Worm (Caenorhabditis elegans) whole organism, L2 larva: ENCODE data around the gene AC8.10.

Source experiments
- ZK546.5 ChIP-seq: sonication (generic microtip); optimal IDR thresholded peaks from 2 replicates; lab custom pipeline; 2017; ENCODE audit warnings: missing biosample characterization, missing genetic modification characterization
- aly-2 ChIP-seq: fragments of 150-350 bp; optimal IDR thresholded peaks from 2 replicates; lab custom pipeline; 2014; ENCODE audit warnings: missing biosample characterization, missing genetic modification characterization
- crh-2 ChIP-seq: sonication (generic microtip); optimal IDR thresholded peaks from 2 replicates; lab custom pipeline; 2017; ENCODE audit warnings: missing biosample characterization, missing genetic modification characterization
- lsy-2 ChIP-seq, 2 experiments: fragments of 150-350 bp in 1 of 2; sonication (generic microtip) in 1 of 2; optimal IDR thresholded peaks; 2 replicates each; lab custom pipeline; 2014 to 2017; ENCODE audit warnings: missing biosample characterization in 2 of 2, missing genetic modification characterization in 2 of 2
- mab-5 ChIP-seq: fragments of 150-350 bp; optimal IDR thresholded peaks from 2 replicates; lab custom pipeline; 2014; ENCODE audit warnings: missing biosample characterization, missing genetic modification characterization
- nhr-21 ChIP-seq: fragments of 150-350 bp; optimal IDR thresholded peaks from 2 replicates; lab custom pipeline; 2014; ENCODE audit warnings: missing biosample characterization, missing genetic modification characterization
- nhr-6 ChIP-seq: fragments of 150-350 bp; optimal IDR thresholded peaks from 2 replicates; lab custom pipeline; 2014; ENCODE audit warnings: missing biosample characterization, missing genetic modification characterization
- unc-55 ChIP-seq: fragments of 150-350 bp; sonication (generic microtip); optimal IDR thresholded peaks from 3 replicates; lab custom pipeline; 2014; ENCODE audit warnings: missing biosample characterization, missing genetic modification reagents, missing genetic modification characterization
- ztf-1 ChIP-seq: fragments of 200-800 bp; sonication (Bioruptor generic); conservative IDR thresholded peaks from 2 replicates; pipeline ENCODE4 v1.3.6; 2022; ENCODE audit warnings: missing genetic modification characterization, missing compliant biosample characterization
- ztf-4 ChIP-seq: fragments of 150-350 bp; optimal IDR thresholded peaks from 2 replicates; lab custom pipeline; 2014; ENCODE audit warnings: missing biosample characterization, missing genetic modification characterization

AC8.10 gene

ce11 chrX:192534-192933 is 46.4 kb downstream of the AC8.10 start, which contains the start of gene T08D2.8:
T08D2.8 (plus strand) TSS chrX:192834.
- TF ChIP-seq unc-55 (GFP tag; lab: Kevin White, UChicago): no peak
- TF ChIP-seq lsy-2 (tag; optimal IDR thresholded peaks at IDR 0.05; lab: Kevin White, UChicago): no peak
- TF ChIP-seq ztf-1: no peak
- TF ChIP-seq ZK546.5 (tag; lab: Kevin White, UChicago): no peak
- no peak for TF ChIP-seq nhr-21 (tag; lab: Kevin White, UChicago)
- no peak for TF ChIP-seq mab-5 (tag; lab: Kevin White, UChicago)
- no peak for TF ChIP-seq crh-2 (tag; lab: Kevin White, UChicago)
- TF ChIP-seq aly-2 (tag; lab: Kevin White, UChicago): no peak
- TF ChIP-seq ztf-4 (tag; lab: Kevin White, UChicago): no peak
- TF ChIP-seq nhr-6: no peak
- TF ChIP-seq, all 48 proteins: peak for 0
